Fruit fly (Drosophila melanogaster): ENCODE measurements around the gene CG16989.

Gene CG16989

dm6 chrX:755642-756332, 37.2 kb upstream of the CG16989 start (continued):
- peak; percentile 63 for TF ChIP-seq Atf3 (GFP tag; optimal IDR thresholded peaks at IDR 0.05)
- TF ChIP-seq Lhr (GFP tag; optimal IDR thresholded peaks at IDR 0.05), result peak; percentile 19
- no peak for TF ChIP-seq Neu2 (GFP tag; optimal IDR thresholded peaks at IDR 0.05; ENCODE audit: borderline replicate concordance)
- peak; percentile 83 for TF ChIP-seq klu (GFP tag; IDR thresholded peaks at IDR 0.05)
- TF ChIP-seq crol (GFP tag; IDR thresholded peaks at IDR 0.05), result no peak
- peak; percentile 65 for TF ChIP-seq exex (tag; optimal IDR thresholded peaks at IDR 0.05)
- TF ChIP-seq onecut (GFP tag; IDR thresholded peaks at IDR 0.05), result peak; percentile 61
- TF ChIP-seq Hmr (GFP tag; optimal IDR thresholded peaks at IDR 0.05), result peak; percentile 92
- TF ChIP-seq Taf1 (GFP tag; IDR thresholded peaks at IDR 0.05), result peak; percentile 79
- no peak for TF ChIP-seq nerfin-2 (GFP tag; IDR thresholded peaks at IDR 0.05; ENCODE audit: partially characterized antibody)
- TF ChIP-seq CG12155 (GFP tag; optimal IDR thresholded peaks at IDR 0.05), result peak; percentile 88
- TF ChIP-seq Bgb (GFP tag; IDR thresholded peaks at IDR 0.05; ENCODE audit: partially characterized antibody), result no peak
- TF ChIP-seq crp (GFP tag; optimal IDR thresholded peaks at IDR 0.05), result peak in 1 of 2 experiments; percentile 7
- TF ChIP-seq HHEX (GFP tag; optimal IDR thresholded peaks at IDR 0.05), result peak; percentile 90
- TF ChIP-seq HLH4C (GFP tag; IDR thresholded peaks at IDR 0.05; ENCODE audit: partially characterized antibody), result no peak
- TF ChIP-seq Oaz (GFP tag; IDR thresholded peaks at IDR 0.05), result peak; percentile 59; the same call in 1 of the 2 replicates
- TF ChIP-seq gem (tag; optimal IDR thresholded peaks at IDR 0.05), result peak; percentile 87
- peak; percentile 36 for TF ChIP-seq jing (GFP tag; optimal IDR thresholded peaks at IDR 0.05)
- TF ChIP-seq CG17361 (GFP tag; IDR thresholded peaks at IDR 0.05), result peak; percentile 73
- peak; percentile 46 for TF ChIP-seq CG14965 (GFP tag; optimal IDR thresholded peaks at IDR 0.05; ENCODE audit: borderline replicate concordance)
- peak in 1 of 2 experiments; percentile 32 for TF ChIP-seq Trl (optimal IDR thresholded peaks at IDR 0.05)
- TF ChIP-seq Trl (GFP tag; optimal IDR thresholded peaks at IDR 0.05), result peak; percentile 80
- peak; percentile 89 for TF ChIP-seq CG6175 (GFP tag; IDR thresholded peaks at IDR 0.05)
- TF ChIP-seq CG8281 (tag; optimal IDR thresholded peaks at IDR 0.05), result no peak
- TF ChIP-seq aop (GFP tag; IDR thresholded peaks at IDR 0.05), result no peak
- TF ChIP-seq CG16779 (GFP tag; IDR thresholded peaks at IDR 0.05), result peak; percentile 68
- TF ChIP-seq CG17568 (GFP tag; optimal IDR thresholded peaks at IDR 0.05), result peak; percentile 59
- TF ChIP-seq Ssrp (tag; optimal IDR thresholded peaks at IDR 0.05), result peak; percentile 59
- peak; percentile 70 for TF ChIP-seq CG12299 (tag; optimal IDR thresholded peaks at IDR 0.05)
- peak; percentile 74 for TF ChIP-seq pb (GFP tag; optimal IDR thresholded peaks at IDR 0.05)
- peak; percentile 72 to 74 for TF ChIP-seq chif (GFP tag; optimal IDR thresholded peaks at IDR 0.05)
- TF ChIP-seq CG17802 (tag; optimal IDR thresholded peaks at IDR 0.05), result peak; percentile 47
- TF ChIP-seq CG18011 (GFP tag; optimal IDR thresholded peaks at IDR 0.05), result peak; percentile 76
- TF ChIP-seq Oli (tag; optimal IDR thresholded peaks at IDR 0.05), result peak; percentile 75
- TF ChIP-seq H15 (GFP tag; IDR thresholded peaks at IDR 0.05), result peak; percentile 67; the same call in 2 of the 3 replicates
- no peak for TF ChIP-seq CG33557 (GFP tag; optimal IDR thresholded peaks at IDR 0.05)
- TF ChIP-seq trem (tag; optimal IDR thresholded peaks at IDR 0.05), result peak; percentile 26
- peak in 1 of 2 experiments; percentile 45 for TF ChIP-seq Eip74EF (GFP tag; optimal IDR thresholded peaks at IDR 0.05)
- no peak for TF ChIP-seq zen2 (GFP tag; IDR thresholded peaks at IDR 0.05; ENCODE audit: partially characterized antibody)
- TF ChIP-seq CG14014 (GFP tag; IDR thresholded peaks at IDR 0.05), result peak; percentile 87
- peak; percentile 35 for TF ChIP-seq CG14710 (tag; optimal IDR thresholded peaks at IDR 0.05)
- peak; percentile 40; the same call in 1 of the 2 replicates for TF ChIP-seq CG4360 (GFP tag; IDR thresholded peaks at IDR 0.05)
- TF ChIP-seq ssp (GFP tag; IDR thresholded peaks at IDR 0.05), result peak; percentile 66
- TF ChIP-seq ara (GFP tag; IDR thresholded peaks at IDR 0.05), result peak; percentile 76
- peak; percentile 59 for TF ChIP-seq CG4404 (GFP tag; IDR thresholded peaks at IDR 0.05)
- peak; percentile 72 for TF ChIP-seq Chrac-16 (GFP tag; optimal IDR thresholded peaks at IDR 0.05)
- TF ChIP-seq CG31441 (GFP tag; IDR thresholded peaks at IDR 0.05), result peak; percentile 67
- peak; percentile 32; the same call in 1 of the 2 replicates for TF ChIP-seq wor (GFP tag; IDR thresholded peaks at IDR 0.05)
